Fruit fly (Drosophila melanogaster) whole organism, embryonic: ENCODE results near the gene CG1840.

ENCODE experiments used
- CG10267 ChIP-seq: fragments of 200-800 bp; sonication (Bioruptor generic); optimal IDR thresholded peaks from 2 replicates; lab custom pipeline; 2018; ENCODE audit warnings: missing biosample characterization, mild to moderate bottlenecking, missing genetic modification characterization, moderate library complexity
- CG10462 ChIP-seq: fragments of 200-800 bp; sonication (Bioruptor generic); optimal IDR thresholded peaks from 2 replicates; lab custom pipeline; 2016; ENCODE audit warnings: missing biosample characterization, missing genetic modification characterization
- CG10565 ChIP-seq: fragments of 200-800 bp; sonication (Bioruptor generic); optimal IDR thresholded peaks from 3 replicates; lab custom pipeline; 2016; ENCODE audit warnings: missing biosample characterization, mild to moderate bottlenecking, missing genetic modification characterization
- CG12219 ChIP-seq: fragments of 200-800 bp; sonication (Bioruptor generic); optimal IDR thresholded peaks from 3 replicates; lab custom pipeline; 2018; ENCODE audit warnings: missing biosample characterization, mild to moderate bottlenecking, missing genetic modification characterization
- CG12659 ChIP-seq: fragments of 200-800 bp; sonication (Bioruptor generic); optimal IDR thresholded peaks from 3 replicates; lab custom pipeline; 2017; ENCODE audit warnings: mild to moderate bottlenecking, missing biosample characterization, missing genetic modification reagents, missing genetic modification characterization
- CG12769 ChIP-seq: fragments of 200-800 bp; sonication (Bioruptor generic); optimal IDR thresholded peaks from 2 replicates; lab custom pipeline; 2019; ENCODE audit warnings: missing biosample characterization, mild to moderate bottlenecking, missing genetic modification characterization, moderate library complexity
- CG13624 ChIP-seq: fragments of 200-800 bp; sonication (Bioruptor generic); optimal IDR thresholded peaks from 2 replicates; lab custom pipeline; 2016; ENCODE audit warnings: missing biosample characterization, missing genetic modification characterization
- CG14667 ChIP-seq: fragments of 200-800 bp; sonication (Bioruptor generic); IDR thresholded peaks from 2 replicates; pipeline ENCODE4 v1.3.6; 2022; ENCODE audit warnings: missing biosample characterization, missing genetic modification characterization
- CG15073 ChIP-seq: fragments of 200-800 bp; sonication (Bioruptor generic); optimal IDR thresholded peaks from 2 replicates; lab custom pipeline; 2016; ENCODE audit warnings: missing biosample characterization, missing genetic modification characterization
- CG15601 ChIP-seq: fragments of 200-800 bp; sonication (Bioruptor generic); optimal IDR thresholded peaks from 3 replicates; lab custom pipeline; 2019; ENCODE audit warnings: missing biosample characterization, mild to moderate bottlenecking, missing genetic modification characterization, moderate library complexity
- CG1602 ChIP-seq: fragments of 200-800 bp; sonication (Bioruptor generic); optimal IDR thresholded peaks from 3 replicates; lab custom pipeline; 2016; ENCODE audit warnings: missing biosample characterization, missing genetic modification characterization
- CG1603 ChIP-seq: fragments of 200-800 bp; sonication (Bioruptor generic); optimal IDR thresholded peaks from 2 replicates; lab custom pipeline; 2019; ENCODE audit warnings: missing biosample characterization, mild to moderate bottlenecking, missing genetic modification characterization, moderate library complexity
- CG1792 ChIP-seq: fragments of 200-800 bp; sonication (Bioruptor generic); optimal IDR thresholded peaks from 2 replicates; lab custom pipeline; 2016; ENCODE audit warnings: missing biosample characterization, missing genetic modification characterization
- CG18011 ChIP-seq: fragments of 200-800 bp; sonication (Bioruptor generic); optimal IDR thresholded peaks from 2 replicates; lab custom pipeline; 2017; ENCODE audit warnings: missing biosample characterization, missing genetic modification characterization, mild to moderate bottlenecking, moderate library complexity, missing genotype
- CG18619 ChIP-seq: fragments of 200-800 bp; sonication (Bioruptor generic); optimal IDR thresholded peaks from 3 replicates; lab custom pipeline; 2017; ENCODE audit warnings: missing biosample characterization, mild to moderate bottlenecking, missing genetic modification characterization
- CG2199 ChIP-seq: fragments of 200-800 bp; sonication (Bioruptor generic); IDR thresholded peaks from 3 replicates; pipeline ENCODE4 v1.3.6; 2022; ENCODE audit warnings: missing biosample characterization, missing genetic modification characterization
- CG2875 ChIP-seq: fragments of 200-800 bp; sonication (Bioruptor generic); optimal IDR thresholded peaks from 2 replicates; lab custom pipeline; 2017; ENCODE audit warnings: missing biosample characterization, mild to moderate bottlenecking, missing genetic modification characterization, missing genetic modification reagents
- CG32767 ChIP-seq: fragments of 200-800 bp; sonication (Bioruptor generic); IDR thresholded peaks from 2 replicates; pipeline ENCODE4 v1.3.6; 2022; ENCODE audit warnings: missing biosample characterization, missing genetic modification characterization
- CG3995 ChIP-seq: fragments of 200-800 bp; sonication (Bioruptor generic); optimal IDR thresholded peaks from 3 replicates; lab custom pipeline; 2016; ENCODE audit warnings: missing biosample characterization, missing genetic modification characterization
- CG5180 ChIP-seq: fragments of 200-800 bp; sonication (Bioruptor generic); optimal IDR thresholded peaks from 3 replicates; lab custom pipeline; 2017; ENCODE audit warnings: missing biosample characterization, missing genetic modification characterization, mild to moderate bottlenecking, moderate library complexity, missing genetic modification reagents
- CG6854 ChIP-seq: fragments of 200-800 bp; sonication (Bioruptor generic); optimal IDR thresholded peaks from 3 replicates; lab custom pipeline; 2017; ENCODE audit warnings: missing biosample characterization, mild to moderate bottlenecking, missing genetic modification characterization
- CG8388 ChIP-seq: fragments of 200-800 bp; sonication (Bioruptor generic); optimal IDR thresholded peaks from 2 replicates; lab custom pipeline; 2019; ENCODE audit warnings: missing biosample characterization, mild to moderate bottlenecking, missing genetic modification characterization, moderate library complexity
- CG9797 ChIP-seq: fragments of 200-800 bp; sonication (Bioruptor generic); optimal IDR thresholded peaks from 3 replicates; lab custom pipeline; 2018; ENCODE audit warnings: missing biosample characterization, mild to moderate bottlenecking, missing genetic modification characterization
- Doc3 ChIP-seq: fragments of 200-800 bp; sonication (Bioruptor generic); IDR thresholded peaks from 3 replicates; pipeline ENCODE4 v1.3.6; 2022; ENCODE audit warnings: missing biosample characterization, missing genetic modification characterization; ENCODE audit not compliant: partially characterized antibody
- Eip74EF ChIP-seq, 2 experiments: fragments of 200-800 bp in 1 of 2; fragments of >200 bp in 1 of 2; sonication (Bioruptor generic) in 1 of 2; optimal IDR thresholded peaks; 2 replicates each; lab custom pipeline; 2017 to 2019; ENCODE audit warnings: missing biosample characterization in 2 of 2, missing genetic modification characterization in 2 of 2, mild to moderate bottlenecking in 1 of 2, moderate library complexity in 1 of 2
- GATAe ChIP-seq: fragments of 200-800 bp; sonication (Bioruptor generic); conservative IDR thresholded peaks from 2 replicates; pipeline ENCODE4 v1.3.6; 2022; ENCODE audit warnings: missing biosample characterization, missing genetic modification characterization
- H15 ChIP-seq: fragments of 200-800 bp; sonication (Bioruptor generic); IDR thresholded peaks from 3 replicates; pipeline ENCODE4 v1.3.6; 2022; ENCODE audit warnings: missing biosample characterization, missing genetic modification characterization
- HLH54F ChIP-seq: fragments of 200-800 bp; sonication (Bioruptor generic); optimal IDR thresholded peaks from 3 replicates; lab custom pipeline; 2016; ENCODE audit warnings: missing biosample characterization, missing genetic modification characterization
- Hand ChIP-seq: fragments of 200-800 bp; sonication (Bioruptor generic); optimal IDR thresholded peaks from 2 replicates; lab custom pipeline; 2017; ENCODE audit warnings: mild to moderate bottlenecking, missing biosample characterization, missing genetic modification reagents, missing genetic modification characterization
- HmgZ ChIP-seq: fragments of 200-800 bp; sonication (Bioruptor generic); optimal IDR thresholded peaks from 2 replicates; lab custom pipeline; 2018; ENCODE audit warnings: missing biosample characterization, mild to moderate bottlenecking, missing genetic modification characterization
- Hmx ChIP-seq: fragments of 200-800 bp; sonication (Bioruptor generic); optimal IDR thresholded peaks from 2 replicates; lab custom pipeline; 2016; ENCODE audit warnings: missing biosample characterization, missing genetic modification characterization
- Lhr ChIP-seq: fragments of 200-800 bp; sonication (Bioruptor generic); optimal IDR thresholded peaks from 3 replicates; lab custom pipeline; 2017; ENCODE audit warnings: mild to moderate bottlenecking, missing biosample characterization, missing genetic modification reagents, missing genetic modification characterization
- MESR4 ChIP-seq: fragments of 200-800 bp; sonication (Bioruptor generic); optimal IDR thresholded peaks from 2 replicates; lab custom pipeline; 2018; ENCODE audit warnings: missing biosample characterization, mild to moderate bottlenecking, missing genetic modification characterization, moderate library complexity
- Meics ChIP-seq: fragments of 200-800 bp; sonication (Bioruptor generic); optimal IDR thresholded peaks from 2 replicates; lab custom pipeline; 2017; ENCODE audit warnings: missing biosample characterization, mild to moderate bottlenecking, missing genetic modification characterization
- NfI ChIP-seq: fragments of 200-800 bp; sonication (Bioruptor generic); optimal IDR thresholded peaks from 3 replicates; lab custom pipeline; 2018; ENCODE audit warnings: missing biosample characterization, mild to moderate bottlenecking, missing genetic modification characterization, moderate library complexity
- Oli ChIP-seq: fragments of 200-800 bp; sonication (Bioruptor generic); optimal IDR thresholded peaks from 2 replicates; lab custom pipeline; 2018; ENCODE audit warnings: missing biosample characterization, mild to moderate bottlenecking, missing genetic modification characterization, moderate library complexity
- Six4 ChIP-seq: fragments of 200-800 bp; sonication (Bioruptor generic); optimal IDR thresholded peaks from 2 replicates; lab custom pipeline; 2016; ENCODE audit warnings: missing biosample characterization, missing genetic modification characterization
- Xbp1 ChIP-seq: fragments of 200-800 bp; sonication (Bioruptor generic); optimal IDR thresholded peaks from 3 replicates; lab custom pipeline; 2016; ENCODE audit warnings: missing biosample characterization, mild to moderate bottlenecking, missing genetic modification characterization
- amos ChIP-seq: fragments of 200-800 bp; sonication (Bioruptor generic); IDR thresholded peaks from 2 replicates; pipeline ENCODE4 v1.3.6; 2022; ENCODE audit warnings: missing biosample characterization, missing genetic modification characterization; ENCODE audit not compliant: partially characterized antibody
- ci ChIP-seq: fragments of 200-800 bp; sonication (Bioruptor generic); IDR thresholded peaks from 3 replicates; pipeline ENCODE4 v1.3.6; 2022; ENCODE audit warnings: missing biosample characterization, missing genetic modification characterization
- crol ChIP-seq: fragments of 200-800 bp; sonication (Bioruptor generic); IDR thresholded peaks from 2 replicates; pipeline ENCODE4 v1.3.6; 2022; ENCODE audit warnings: missing biosample characterization, missing genetic modification characterization
- dati ChIP-seq: fragments of 200-800 bp; sonication (Bioruptor generic); IDR thresholded peaks from 2 replicates; pipeline ENCODE4 v1.3.6; 2022; ENCODE audit warnings: missing biosample characterization, missing genetic modification characterization
- ems ChIP-seq: fragments of 200-800 bp; sonication (Bioruptor generic); optimal IDR thresholded peaks from 3 replicates; lab custom pipeline; 2016; ENCODE audit warnings: missing biosample characterization, missing genetic modification characterization
- insv ChIP-seq, 2 experiments: fragments of 200-800 bp; sonication (Bioruptor generic); optimal IDR thresholded peaks; 3 replicates each; lab custom pipeline; 2016 to 2018; ENCODE audit warnings: missing biosample characterization in 2 of 2, missing genetic modification characterization in 2 of 2
- mld ChIP-seq: fragments of 200-800 bp; sonication (Bioruptor generic); IDR thresholded peaks from 3 replicates; pipeline ENCODE4 v1.3.6; 2022; ENCODE audit warnings: missing biosample characterization, missing genetic modification characterization; ENCODE audit not compliant: partially characterized antibody
- odd ChIP-seq: fragments of 200-800 bp; sonication (Bioruptor generic); optimal IDR thresholded peaks from 2 replicates; lab custom pipeline; 2017; ENCODE audit warnings: missing biosample characterization, mild to moderate bottlenecking, missing genetic modification characterization
- p53 ChIP-seq: fragments of 200-800 bp; sonication (Bioruptor generic); optimal IDR thresholded peaks from 2 replicates; lab custom pipeline; 2016; ENCODE audit warnings: missing biosample characterization, missing genetic modification characterization
- ssp ChIP-seq: fragments of 200-800 bp; sonication (Bioruptor generic); IDR thresholded peaks from 2 replicates; pipeline ENCODE4 v1.3.6; 2022; ENCODE audit warnings: missing biosample characterization, missing genetic modification characterization
- tna ChIP-seq: fragments of 200-800 bp; sonication (Bioruptor generic); IDR thresholded peaks from 2 replicates; pipeline ENCODE4 v1.3.6; 2022; ENCODE audit warnings: missing biosample characterization, missing genetic modification characterization; ENCODE audit not compliant: partially characterized antibody

CG1840 gene

dm6 chrX:11920959-11921358, 32.8 kb downstream of the CG1840 start (continued):
- TF ChIP-seq CG2875 (GFP tag; lab: Kevin White, UChicago) (peak; percentile 80), amos (GFP tag; lab: Robert Waterston, UW) (no peak), CG14667 (peak; percentile 74), CG10267 (tag; lab: Kevin White, UChicago) (peak; percentile 88), CG12659 (GFP tag; lab: Kevin White, UChicago) (peak; percentile 88), MESR4 (peak; percentile 5), CG12219 (GFP tag; lab: Kevin White, UChicago) (peak; percentile 89), CG13624 (GFP tag; lab: Kevin White, UChicago) (peak; percentile 81), CG1602 (GFP tag; lab: Kevin White, UChicago) (peak; percentile 83), dati (GFP tag; lab: Robert Waterston, UW) (0 out of 2 replicates have a peak, but pooled peaks have one; percentile 16), CG32767 (GFP tag; lab: Robert Waterston, UW) (peak; percentile 87), Lhr (GFP tag; lab: Kevin White, UChicago) (peak; percentile 58), CG10462 (peak; percentile 77), H15 (GFP tag; lab: Robert Waterston, UW) (peak; percentile 72), CG15073 (GFP tag; lab: Kevin White, UChicago) (peak; percentile 21), CG10565 (GFP tag; lab: Kevin White, UChicago) (peak; percentile 15), tna (GFP tag; lab: Robert Waterston, UW) (no peak), mld (GFP tag; lab: Robert Waterston, UW) (no peak), Six4 (peak; percentile 81), Eip74EF (GFP tag; optimal IDR thresholded peaks at IDR 0.05; lab: Kevin White, UChicago) (peak in 1 of 2 experiments; percentile 95), crol (GFP tag; lab: Robert Waterston, UW) (peak; percentile 48), CG2199 (GFP tag; lab: Robert Waterston, UW) (0 out of 3 replicates have a peak, but pooled peaks have one; percentile 42), CG8388 (GFP tag; lab: Kevin White, UChicago) (peak; percentile 90), Hand (GFP tag; lab: Kevin White, UChicago) (peak; percentile 70), CG6854 (GFP tag; lab: Kevin White, UChicago) (peak; percentile 81), ems (GFP tag; lab: Kevin White, UChicago) (peak; percentile 60), odd (GFP tag; lab: Kevin White, UChicago) (peak; percentile 82), HLH54F (GFP tag; lab: Kevin White, UChicago) (peak; percentile 55), CG9797 (GFP tag; lab: Kevin White, UChicago) (no peak), CG1792 (GFP tag; lab: Kevin White, UChicago) (peak; percentile 20), CG1603 (tag; lab: Kevin White, UChicago) (peak; percentile 54), ci (GFP tag; lab: Robert Waterston, UW) (peak; percentile 90), p53 (no peak), CG3995 (GFP tag; lab: Kevin White, UChicago) (peak; percentile 22), CG5180 (GFP tag; lab: Kevin White, UChicago) (peak; percentile 79), Meics (GFP tag; lab: Kevin White, UChicago) (peak; percentile 88), Doc3 (GFP tag; lab: Robert Waterston, UW) (no peak), ssp (GFP tag; lab: Robert Waterston, UW) (peak; percentile 82), CG12769 (tag; lab: Kevin White, UChicago) (peak; percentile 82), CG18619 (GFP tag; lab: Kevin White, UChicago) (peak; percentile 84), Xbp1 (GFP tag; lab: Kevin White, UChicago) (peak; percentile 90), Oli (tag; lab: Kevin White, UChicago) (peak; percentile 93), CG18011 (peak; percentile 64), HmgZ (peak; percentile 85), insv (GFP tag; optimal IDR thresholded peaks at IDR 0.05; lab: Kevin White, UChicago) (peak in 1 of 2 experiments; percentile 58), CG15601 (peak; percentile 91), NfI (peak; percentile 87), Hmx (GFP tag; lab: Kevin White, UChicago) (peak; percentile 52), GATAe (GFP tag; lab: Robert Waterston, UW) (peak; percentile 64; the same call in 1 of the 2 replicates)
